Worm (Caenorhabditis elegans): ENCODE results near the gene H12I13.6.

ce11 chrII:6120548-6120947 lies 42.8 kb downstream of the H12I13.6 start:
- no peak for TF ChIP-seq ets-5 (GFP tag; IDR thresholded peaks at IDR 0.05)
- no peak for TF ChIP-seq lsy-2 (tag; optimal IDR thresholded peaks at IDR 0.05)
- no peak for TF ChIP-seq pqm-1 (tag; optimal IDR thresholded peaks at IDR 0.05)
- no peak for TF ChIP-seq nhr-84 (tag; optimal IDR thresholded peaks at IDR 0.05)
- TF ChIP-seq unc-98 (GFP tag; IDR thresholded peaks at IDR 0.05): no peak
- TF ChIP-seq sox-4 (tag; optimal IDR thresholded peaks at IDR 0.05): no peak
- no peak for TF ChIP-seq nhr-90 (tag; optimal IDR thresholded peaks at IDR 0.05; ENCODE audit: poor library complexity)
- no peak for TF ChIP-seq aha-1 (tag; optimal IDR thresholded peaks at IDR 0.05)
- no peak for TF ChIP-seq snu-23 (GFP tag; optimal IDR thresholded peaks at IDR 0.05)
- TF ChIP-seq efl-1 (optimal IDR thresholded peaks at IDR 0.05): no peak
- no peak for TF ChIP-seq efl-1 (GFP tag; optimal IDR thresholded peaks at IDR 0.05 in 1 of 2)
- TF ChIP-seq C16A3.4 (tag; optimal IDR thresholded peaks at IDR 0.05): no peak
- TF ChIP-seq ama-1 (optimal IDR thresholded peaks at IDR 0.05): no peak
